Fruit fly (Drosophila melanogaster): ENCODE data around the gene CG10984.

DNA sequence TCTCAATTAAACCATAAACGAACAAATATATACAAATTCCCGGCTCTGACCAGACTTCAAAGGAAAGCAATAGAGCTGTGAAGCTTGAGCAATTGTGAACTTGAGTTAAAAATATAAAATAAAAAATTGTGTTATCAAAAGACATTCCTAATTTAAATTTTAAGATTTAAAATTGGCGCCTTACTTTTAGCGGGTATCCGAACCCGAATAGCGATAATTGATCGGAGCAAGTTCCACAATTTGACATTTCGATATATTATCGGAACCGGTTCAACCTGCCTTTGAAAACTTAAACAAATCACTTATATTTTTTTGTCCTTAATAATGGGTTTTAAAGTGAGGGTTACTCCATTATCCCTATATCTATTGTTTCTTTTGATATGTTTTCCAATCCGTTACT lies 17.2 kb upstream of the CG10984 start:
- TF ChIP-seq pdm3 (GFP tag; optimal IDR thresholded peaks at IDR 0.05) (no peak), lz (GFP tag; optimal IDR thresholded peaks at IDR 0.05) (no peak), CG10631 (GFP tag; optimal IDR thresholded peaks at IDR 0.05) (no peak), OdsH (GFP tag; optimal IDR thresholded peaks at IDR 0.05) (no peak), CG11902 (GFP tag; optimal IDR thresholded peaks at IDR 0.05) (no peak), CG34406 (GFP tag; optimal IDR thresholded peaks at IDR 0.05) (no peak), CG1621 (tag; optimal IDR thresholded peaks at IDR 0.05) (no peak), Eip93F (GFP tag; optimal IDR thresholded peaks at IDR 0.05) (no peak)
